Fruit fly (Drosophila melanogaster) whole organism, prepupa: ENCODE data around the gene vsg.

Experiments used
- Blimp-1 ChIP-seq: fragments of 200-800 bp; sonication (Bioruptor generic); optimal IDR thresholded peaks from 3 replicates; lab custom pipeline; 2017; ENCODE audit warnings: missing biosample characterization, missing genetic modification characterization, mild to moderate bottlenecking, moderate library complexity, missing genetic modification reagents
- CG10631 ChIP-seq: fragments of 200-800 bp; sonication (Bioruptor generic); optimal IDR thresholded peaks from 2 replicates; lab custom pipeline; 2016; ENCODE audit warnings: missing biosample characterization, missing genetic modification characterization
- CG10669 ChIP-seq: fragments of 200-800 bp; sonication (Bioruptor generic); optimal IDR thresholded peaks from 3 replicates; lab custom pipeline; 2018; ENCODE audit warnings: missing biosample characterization, mild to moderate bottlenecking, missing genetic modification characterization, moderate library complexity
- CG11294 ChIP-seq: fragments of 200-800 bp; sonication (Bioruptor generic); IDR thresholded peaks from 2 replicates; pipeline ENCODE4 v1.3.6; 2022; ENCODE audit warnings: missing biosample characterization, missing genetic modification characterization
- CG11762 ChIP-seq: fragments of 200-800 bp; sonication (Bioruptor generic); optimal IDR thresholded peaks from 3 replicates; lab custom pipeline; 2016; ENCODE audit warnings: missing biosample characterization, missing genetic modification characterization; ENCODE audit not compliant: insufficient read depth
- CG11902 ChIP-seq: fragments of 200-800 bp; sonication (Bioruptor generic); optimal IDR thresholded peaks from 3 replicates; lab custom pipeline; 2016; ENCODE audit warnings: missing biosample characterization, missing genetic modification characterization
- CG15336 ChIP-seq: fragments of 200-800 bp; sonication (Bioruptor generic); IDR thresholded peaks from 2 replicates; pipeline ENCODE4 v1.3.6; 2022; ENCODE audit warnings: missing biosample characterization, missing genetic modification characterization
- CG16779 ChIP-seq: fragments of 200-800 bp; sonication (Bioruptor generic); optimal IDR thresholded peaks from 3 replicates; lab custom pipeline; 2017; ENCODE audit warnings: missing biosample characterization, mild to moderate bottlenecking, missing genetic modification characterization
- CG3032 ChIP-seq: fragments of 200-800 bp; optimal IDR thresholded peaks from 2 replicates; lab custom pipeline; 2019; ENCODE audit warnings: missing biosample characterization, mild to moderate bottlenecking, missing genetic modification characterization, moderate library complexity
- CG32006 ChIP-seq: fragments of 200-800 bp; sonication (Bioruptor generic); optimal IDR thresholded peaks from 3 replicates; lab custom pipeline; 2017; ENCODE audit warnings: missing biosample characterization, mild to moderate bottlenecking, missing genetic modification characterization
- CG34406 ChIP-seq: fragments of 200-800 bp; sonication (Bioruptor generic); optimal IDR thresholded peaks from 3 replicates; lab custom pipeline; 2016; ENCODE audit warnings: missing biosample characterization, missing genetic modification characterization
- CG3919 ChIP-seq: fragments of 200-800 bp; sonication (Bioruptor generic); optimal IDR thresholded peaks from 3 replicates; lab custom pipeline; 2016; ENCODE audit warnings: missing biosample characterization, missing genetic modification characterization
- CG6163 ChIP-seq: fragments of 200-800 bp; sonication (Bioruptor generic); IDR thresholded peaks from 3 replicates; pipeline ENCODE4 v1.3.6; 2022; ENCODE audit warnings: missing biosample characterization, missing genetic modification characterization
- CG6276 ChIP-seq: fragments of 200-800 bp; sonication (Bioruptor generic); optimal IDR thresholded peaks from 2 replicates; lab custom pipeline; 2017; ENCODE audit warnings: missing biosample characterization, mild to moderate bottlenecking, missing genetic modification characterization
- CG6792 ChIP-seq: fragments of 200-800 bp; sonication (Bioruptor generic); optimal IDR thresholded peaks from 3 replicates; lab custom pipeline; 2016; ENCODE audit warnings: missing biosample characterization, missing genetic modification characterization
- CG6808 ChIP-seq: fragments of 200-800 bp; sonication (Bioruptor generic); optimal IDR thresholded peaks from 3 replicates; lab custom pipeline; 2017; ENCODE audit warnings: missing biosample characterization, missing genetic modification characterization, mild to moderate bottlenecking, moderate library complexity, missing genetic modification reagents
- CG8119 ChIP-seq: fragments of 200-800 bp; sonication (Bioruptor generic); IDR thresholded peaks from 3 replicates; pipeline ENCODE4 v1.3.6; 2022; ENCODE audit warnings: missing biosample characterization, missing genetic modification characterization
- CG8319 ChIP-seq: fragments of 200-800 bp; sonication (Bioruptor generic); optimal IDR thresholded peaks from 3 replicates; lab custom pipeline; 2016; ENCODE audit warnings: missing biosample characterization, missing genetic modification characterization
- CG8632 ChIP-seq: fragments of 200-800 bp; sonication (Bioruptor generic); optimal IDR thresholded peaks from 3 replicates; lab custom pipeline; 2016; ENCODE audit warnings: missing biosample characterization, missing genetic modification characterization
- Eip75B ChIP-seq: fragments of 200-800 bp; sonication (Bioruptor generic); optimal IDR thresholded peaks from 3 replicates; lab custom pipeline; 2016; ENCODE audit warnings: missing biosample characterization, missing genetic modification characterization
- Eip78C ChIP-seq: fragments of 200-800 bp; sonication (Bioruptor generic); peaks from one replicate; lab custom pipeline; 2016; ENCODE audit warnings: missing biosample characterization, missing genetic modification characterization
- Eip93F ChIP-seq: fragments of 200-800 bp; sonication (Bioruptor generic); optimal IDR thresholded peaks from 2 replicates; lab custom pipeline; 2016; ENCODE audit warnings: missing biosample characterization, mild to moderate bottlenecking, missing genetic modification characterization
- Ets21C ChIP-seq: fragments of 200-800 bp; sonication (Bioruptor generic); optimal IDR thresholded peaks from 3 replicates; lab custom pipeline; 2016; ENCODE audit warnings: missing biosample characterization, missing genetic modification characterization
- Ets96B ChIP-seq: fragments of 200-800 bp; optimal IDR thresholded peaks from 2 replicates; lab custom pipeline; 2019; ENCODE audit warnings: missing biosample characterization, mild to moderate bottlenecking, missing genetic modification characterization, moderate library complexity
- Gug ChIP-seq: fragments of 200-800 bp; sonication (Bioruptor generic); IDR thresholded peaks from 2 replicates; pipeline ENCODE4 v1.3.6; 2022; ENCODE audit warnings: missing biosample characterization, missing genetic modification characterization
- Hr38 ChIP-seq: sonication (Bioruptor generic); optimal IDR thresholded peaks from 2 replicates; lab custom pipeline; 2016; ENCODE audit warnings: missing biosample characterization, missing genetic modification characterization
- Hr39 ChIP-seq: fragments of 200-800 bp; sonication (Bioruptor generic); optimal IDR thresholded peaks from 2 replicates; lab custom pipeline; 2016; ENCODE audit warnings: missing biosample characterization, missing genetic modification characterization
- Hr4 ChIP-seq: fragments of 200-800 bp; sonication (Bioruptor generic); optimal IDR thresholded peaks from 3 replicates; lab custom pipeline; 2016; ENCODE audit warnings: missing biosample characterization, missing genetic modification characterization
- Lpt ChIP-seq: fragments of 200-800 bp; sonication (Bioruptor generic); optimal IDR thresholded peaks from 3 replicates; lab custom pipeline; 2016; ENCODE audit warnings: missing biosample characterization, missing genetic modification characterization
- Met ChIP-seq: fragments of 200-800 bp; sonication (Bioruptor generic); optimal IDR thresholded peaks from 3 replicates; lab custom pipeline; 2016; ENCODE audit warnings: missing biosample characterization, missing genetic modification characterization
- OdsH ChIP-seq: fragments of 200-800 bp; sonication (Bioruptor generic); optimal IDR thresholded peaks from 3 replicates; lab custom pipeline; 2016; ENCODE audit warnings: missing biosample characterization, missing genetic modification characterization
- Smox ChIP-seq: fragments of 200-800 bp; sonication (Bioruptor generic); optimal IDR thresholded peaks from 3 replicates; lab custom pipeline; 2016; ENCODE audit warnings: missing biosample characterization, missing genetic modification characterization
- Sox102F ChIP-seq: fragments of 200-800 bp; sonication (Bioruptor generic); optimal IDR thresholded peaks from 2 replicates; lab custom pipeline; 2016; ENCODE audit warnings: missing biosample characterization, mild to moderate bottlenecking, missing genetic modification characterization
- Sox14 ChIP-seq: fragments of 200-800 bp; sonication (Bioruptor generic); optimal IDR thresholded peaks from 3 replicates; lab custom pipeline; 2016; ENCODE audit warnings: missing biosample characterization, missing genetic modification characterization
- Sox15 ChIP-seq: fragments of 200-800 bp; sonication (Bioruptor generic); optimal IDR thresholded peaks from 3 replicates; lab custom pipeline; 2016; ENCODE audit warnings: missing biosample characterization, missing genetic modification characterization
- achi ChIP-seq: fragments of 200-800 bp; sonication (Bioruptor generic); optimal IDR thresholded peaks from 3 replicates; lab custom pipeline; 2016; ENCODE audit warnings: missing biosample characterization, missing genetic modification characterization
- acj6 ChIP-seq: fragments of 200-800 bp; sonication (Bioruptor generic); optimal IDR thresholded peaks from 3 replicates; lab custom pipeline; 2016; ENCODE audit warnings: missing biosample characterization, missing genetic modification characterization
- dac ChIP-seq: fragments of 200-800 bp; sonication (Bioruptor generic); optimal IDR thresholded peaks from 2 replicates; lab custom pipeline; 2017; ENCODE audit warnings: missing biosample characterization, mild to moderate bottlenecking, missing genetic modification characterization
- dsx ChIP-seq: fragments of 200-800 bp; optimal IDR thresholded peaks from 3 replicates; lab custom pipeline; 2019; ENCODE audit warnings: missing biosample characterization, mild to moderate bottlenecking, missing genetic modification characterization, moderate library complexity; ENCODE audit not compliant: poor library complexity, severe bottlenecking
- eg ChIP-seq: fragments of 200-800 bp; sonication (Bioruptor generic); IDR thresholded peaks from 3 replicates; pipeline ENCODE4 v1.3.6; 2022; ENCODE audit warnings: missing biosample characterization, missing genetic modification characterization
- esn ChIP-seq: fragments of 200-800 bp; sonication (Bioruptor generic); optimal IDR thresholded peaks from 2 replicates; lab custom pipeline; 2016; ENCODE audit warnings: missing biosample characterization, mild to moderate bottlenecking, missing genetic modification characterization, moderate library complexity
- fd59A ChIP-seq: fragments of 200-800 bp; sonication (Bioruptor generic); optimal IDR thresholded peaks from 2 replicates; lab custom pipeline; 2017; ENCODE audit warnings: missing biosample characterization, mild to moderate bottlenecking, missing genetic modification characterization, missing genetic modification reagents
- fd85E ChIP-seq: fragments of 200-800 bp; sonication (Bioruptor generic); optimal IDR thresholded peaks from 3 replicates; lab custom pipeline; 2016; ENCODE audit warnings: missing biosample characterization, missing genetic modification characterization
- fkh ChIP-seq: fragments of 200-800 bp; sonication (Bioruptor generic); optimal IDR thresholded peaks from 3 replicates; lab custom pipeline; 2017; ENCODE audit warnings: missing biosample characterization, mild to moderate bottlenecking, missing genetic modification characterization, moderate library complexity
- lz ChIP-seq: fragments of 200-800 bp; sonication (Bioruptor generic); optimal IDR thresholded peaks from 3 replicates; lab custom pipeline; 2016; ENCODE audit warnings: missing biosample characterization, missing genetic modification characterization
- net ChIP-seq: fragments of 200-800 bp; sonication (Bioruptor generic); optimal IDR thresholded peaks from 3 replicates; lab custom pipeline; 2016; ENCODE audit warnings: missing biosample characterization, missing genetic modification characterization
- pdm3 ChIP-seq: fragments of 200-800 bp; sonication (Bioruptor generic); optimal IDR thresholded peaks from 3 replicates; lab custom pipeline; 2016; ENCODE audit warnings: missing biosample characterization, missing genetic modification characterization
- salr ChIP-seq, 2 experiments: fragments of 200-800 bp; sonication (Bioruptor generic); optimal IDR thresholded peaks; 3 replicates each; lab custom pipeline; 2016 to 2018; ENCODE audit warnings: missing biosample characterization in 2 of 2, missing genetic modification characterization in 2 of 2, mild to moderate bottlenecking in 1 of 2
- spab ChIP-seq: fragments of 200-800 bp; sonication (Bioruptor generic); optimal IDR thresholded peaks from 2 replicates; lab custom pipeline; 2017; ENCODE audit warnings: missing biosample characterization, mild to moderate bottlenecking, missing genetic modification characterization, missing genetic modification reagents
- ss ChIP-seq, 2 experiments: fragments of 200-800 bp; sonication (Bioruptor generic); optimal IDR thresholded peaks; 2 replicates in 1 of 2; 3 replicates in 1 of 2; lab custom pipeline; 2017 to 2018; ENCODE audit warnings: mild to moderate bottlenecking in 2 of 2, missing biosample characterization in 2 of 2, missing genetic modification characterization in 2 of 2, moderate library complexity in 1 of 2
- svp ChIP-seq: fragments of 200-800 bp; sonication (Bioruptor generic); peaks from one replicate; lab custom pipeline; 2016; ENCODE audit warnings: missing biosample characterization, missing genetic modification characterization
- vri ChIP-seq: fragments of 200-800 bp; sonication (Bioruptor generic); optimal IDR thresholded peaks from 3 replicates; lab custom pipeline; 2016; ENCODE audit warnings: missing biosample characterization, mild to moderate bottlenecking, missing genetic modification characterization

Gene vsg

dm6 chr3L:9742342-9742741 is 28.2 kb downstream of the vsg start:
- TF ChIP-seq CG3919 (GFP tag; lab: Kevin White, UChicago) (peak; percentile 73), Gug (GFP tag; lab: Robert Waterston, UW) (no peak), ss (GFP tag; optimal IDR thresholded peaks at IDR 0.05; lab: Kevin White, UChicago) (peak; percentile 33 to 37), svp (peak; percentile 76), acj6 (GFP tag; lab: Kevin White, UChicago) (peak; percentile 33), CG32006 (GFP tag; lab: Kevin White, UChicago) (peak; percentile 47), Eip93F (no peak), CG15336 (GFP tag; lab: Robert Waterston, UW) (peak; percentile 9; the same call in 1 of the 2 replicates), Sox15 (GFP tag; lab: Kevin White, UChicago) (no peak), CG11762 (GFP tag; lab: Kevin White, UChicago) (peak; percentile 53), spab (peak; percentile 20), Sox14 (GFP tag; lab: Kevin White, UChicago) (peak; percentile 60), Hr39 (GFP tag; lab: Kevin White, UChicago) (peak; percentile 42), net (peak; percentile 10), dsx (peak; percentile 41), CG16779 (no peak), CG6163 (GFP tag; lab: Robert Waterston, UW) (peak; percentile 42; the same call in 1 of the 3 replicates), eg (GFP tag; lab: Robert Waterston, UW) (peak; percentile 42; the same call in 2 of the 3 replicates), CG8119 (peak; percentile 57), Blimp-1 (GFP tag; lab: Kevin White, UChicago) (peak; percentile 55), fd59A (GFP tag; lab: Kevin White, UChicago) (peak; percentile 28), Sox102F (GFP tag; lab: Kevin White, UChicago) (peak; percentile 55), vri (GFP tag; lab: Kevin White, UChicago) (peak; percentile 37), OdsH (GFP tag; lab: Kevin White, UChicago) (peak; percentile 15), Eip78C (GFP tag; lab: Kevin White, UChicago) (peak; percentile 82), Hr38 (GFP tag; lab: Kevin White, UChicago) (no peak), CG6276 (GFP tag; lab: Kevin White, UChicago) (no peak), Met (GFP tag; lab: Kevin White, UChicago) (peak; percentile 69), esn (GFP tag; lab: Kevin White, UChicago) (peak; percentile 67), CG11294 (no peak), Ets96B (tag; lab: Kevin White, UChicago) (peak; percentile 76), CG10669 (GFP tag; lab: Kevin White, UChicago) (peak; percentile 79), fkh (GFP tag; lab: Kevin White, UChicago) (no peak), CG3032 (tag; lab: Kevin White, UChicago) (peak; percentile 83), Eip75B (GFP tag; lab: Kevin White, UChicago) (peak; percentile 54), Ets21C (peak; percentile 37), CG34406 (no peak), lz (GFP tag; lab: Kevin White, UChicago) (peak; percentile 66), Lpt (GFP tag; lab: Kevin White, UChicago) (peak; percentile 35), CG10631 (GFP tag; lab: Kevin White, UChicago) (peak; percentile 62), pdm3 (peak; percentile 28), Smox (GFP tag; lab: Kevin White, UChicago) (peak; percentile 54), dac (GFP tag; lab: Kevin White, UChicago) (no peak), CG11902 (peak; percentile 31), CG6808 (peak; percentile 85), Hr4 (no peak), fd85E (GFP tag; lab: Kevin White, UChicago) (no peak), CG8632 (GFP tag; lab: Kevin White, UChicago) (no peak), salr (GFP tag; optimal IDR thresholded peaks at IDR 0.05; lab: Kevin White, UChicago) (peak in 1 of 2 experiments; percentile 69), achi (GFP tag; lab: Kevin White, UChicago) (peak; percentile 44), CG6792 (GFP tag; lab: Kevin White, UChicago) (peak; percentile 3), CG8319 (no peak)
